Fruit fly (Drosophila melanogaster) whole organism, pupa: ENCODE data around the gene CG11334.

Source experiments
- CG13204 ChIP-seq: fragments of 200-800 bp; sonication (Bioruptor generic); optimal IDR thresholded peaks from 2 replicates; lab custom pipeline; 2018; ENCODE audit warnings: missing biosample characterization, mild to moderate bottlenecking, missing genetic modification characterization, moderate library complexity
- CG14655 ChIP-seq: fragments of 200-800 bp; sonication (Bioruptor generic); optimal IDR thresholded peaks from 3 replicates; lab custom pipeline; 2017; ENCODE audit warnings: mild to moderate bottlenecking, missing biosample characterization, missing genetic modification reagents, missing genetic modification characterization
- CG15710 ChIP-seq: fragments of 200-800 bp; sonication (Bioruptor generic); optimal IDR thresholded peaks from 2 replicates; lab custom pipeline; 2018; ENCODE audit warnings: missing biosample characterization, mild to moderate bottlenecking, missing genetic modification characterization, moderate library complexity
- CG32121 ChIP-seq: fragments of 200-800 bp; sonication (Bioruptor generic); IDR thresholded peaks from 2 replicates; pipeline ENCODE4 v1.3.6; 2022; ENCODE audit warnings: missing biosample characterization, missing genetic modification characterization
- CG9948 ChIP-seq: fragments of 200-800 bp; sonication (Bioruptor generic); optimal IDR thresholded peaks from 2 replicates; lab custom pipeline; 2018; ENCODE audit warnings: missing biosample characterization, mild to moderate bottlenecking, missing genetic modification characterization, moderate library complexity
- rn ChIP-seq: fragments of 200-800 bp; sonication (Bioruptor generic); IDR thresholded peaks from 2 replicates; pipeline ENCODE4 v1.3.6; 2022; ENCODE audit warnings: missing biosample characterization, missing genetic modification characterization

DNA sequence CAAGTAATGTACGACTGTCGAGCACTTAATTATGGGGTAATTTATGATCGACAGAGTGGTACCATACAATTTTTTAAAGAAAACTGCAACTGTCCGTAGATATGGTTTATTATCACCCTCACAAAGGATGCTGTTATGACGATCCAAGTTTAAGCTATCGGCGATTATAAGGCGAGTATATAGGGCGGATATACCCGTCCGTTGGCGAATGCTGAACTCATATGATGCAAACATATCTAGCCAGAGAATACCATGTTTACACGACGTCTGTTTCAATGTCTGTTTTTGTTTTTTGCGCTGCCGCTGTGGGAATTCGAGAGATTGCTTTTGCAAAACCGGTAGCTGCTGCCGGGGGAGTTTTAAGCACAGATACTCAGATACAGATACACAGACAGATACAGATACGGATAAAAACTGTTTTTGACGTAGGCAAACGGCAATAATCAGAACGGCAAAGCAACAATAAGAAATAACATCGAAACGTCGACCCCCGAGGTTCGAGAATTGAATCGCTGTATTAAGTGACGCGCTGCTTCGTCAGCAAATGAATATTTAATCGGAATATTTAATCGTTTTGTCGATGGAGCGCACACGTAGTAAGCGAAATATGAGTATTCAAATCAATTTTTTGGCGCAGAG is 25.3 kb downstream of the CG11334 start:
- no peak for TF ChIP-seq CG32121 (GFP tag; lab: Robert Waterston, UW)
- no peak for TF ChIP-seq CG15710 (tag; lab: Kevin White, UChicago)
- no peak for TF ChIP-seq CG13204 (GFP tag; lab: Kevin White, UChicago)
- no peak for TF ChIP-seq CG9948 (tag; lab: Kevin White, UChicago)
- no peak for TF ChIP-seq rn
- no peak for TF ChIP-seq CG14655 (GFP tag; lab: Kevin White, UChicago)
